Fruit fly (Drosophila melanogaster) ovary, adult (tissue): ENCODE results near the gene CG15042.

Source experiments
- CG17801 ChIP-seq: fragments of 200-800 bp; optimal IDR thresholded peaks from 2 replicates; lab custom pipeline; 2019; ENCODE audit warnings: missing biosample characterization, mild to moderate bottlenecking, missing genetic modification characterization, moderate library complexity; ENCODE audit not compliant: partially characterized antibody

The CG15042 gene

dm6 chrX:18508565-18508964, 19.5 kb downstream of the CG15042 start:
- TF ChIP-seq CG17801 (GFP tag; lab: Kevin White, UChicago) = no peak

dm6 chrX:18506639-18507528, 21.2 kb downstream of the CG15042 start:
- TF ChIP-seq CG17801 (GFP tag; lab: Kevin White, UChicago) = peak; percentile 19

dm6 chrX:18504948-18505597, 23.0 kb downstream of the CG15042 start, which contains the start of gene Wnt5:
Gene Wnt5, minus strand, starts transcription at chrX:18505405.
- peak; percentile 19 for TF ChIP-seq CG17801 (GFP tag; lab: Kevin White, UChicago)

- TF ChIP-seq CG17801 (GFP tag; lab: Kevin White, UChicago) = peak; percentile 9
Observed at dm6 chrX:18499679-18500187, 28.3 kb downstream of the CG15042 start, which contains the start of the genes Pgant7 and Xrcc2. Gene Pgant7, minus strand, starts transcription at chrX:18499986. Gene Xrcc2, plus strand, starts transcription at chrX:18500127.

- no peak for TF ChIP-seq CG17801 (GFP tag; lab: Kevin White, UChicago)
Observed at dm6 chrX:18494165-18494740, 33.8 kb downstream of the CG15042 start, which contains the start of gene CG15043. Gene CG15043, minus strand, starts transcription at chrX:18494168.

- no peak for TF ChIP-seq CG17801 (GFP tag; lab: Kevin White, UChicago)
Observed at dm6 chrX:18491941-18492340, 36.1 kb downstream of the CG15042 start, which contains the start of gene CG15044. Gene CG15044, minus strand, starts transcription at chrX:18492006.

- TF ChIP-seq CG17801 (GFP tag; lab: Kevin White, UChicago) = no peak
Observed at dm6 chrX:18489509-18489908, 38.6 kb downstream of the CG15042 start, which contains the start of gene CG15046. Gene CG15046, minus strand, starts transcription at chrX:18489620.

dm6 chrX:18486356-18487059, 41.6 kb downstream of the CG15042 start, which contains the start of gene psh:
Gene psh, minus strand, starts transcription at chrX:18486921.
- TF ChIP-seq CG17801 (GFP tag; lab: Kevin White, UChicago) = no peak

- no peak for TF ChIP-seq CG17801 (GFP tag; lab: Kevin White, UChicago)
Observed at dm6 chrX:18483261-18484218, 44.5 kb downstream of the CG15042 start, which contains the start of gene Hayan. Gene Hayan, minus strand, starts transcription at chrX:18483772.

- no peak for TF ChIP-seq CG17801 (GFP tag; lab: Kevin White, UChicago)
Observed at dm6 chrX:18482537-18482936, 45.5 kb downstream of the CG15042 start.

- peak; percentile 74 for TF ChIP-seq CG17801 (GFP tag; lab: Kevin White, UChicago)
Observed at dm6 chrX:18479307-18480134, 48.5 kb downstream of the CG15042 start, which contains the start of gene CG32547. Gene CG32547, minus strand, starts transcription at chrX:18479487.
